Worm (Caenorhabditis elegans) whole organism, L1 larva: Measurements from ENCODE around the gene str-60.

Source experiments
- C04F5.9 ChIP-seq: sonication (generic microtip); optimal IDR thresholded peaks from 2 replicates; lab custom pipeline; 2016; ENCODE audit warnings: missing genetic modification characterization, missing compliant biosample characterization
- Y116A8C.19 ChIP-seq: sonication (generic microtip); optimal IDR thresholded peaks from 2 replicates; lab custom pipeline; 2016; ENCODE audit warnings: missing compliant biosample characterization, missing genetic modification characterization, borderline replicate concordance
- alr-1 ChIP-seq: fragments of 200-800 bp; sonication (Bioruptor generic); optimal IDR thresholded peaks from 2 replicates; lab custom pipeline; 2018; ENCODE audit warnings: borderline replicate concordance, mild to moderate bottlenecking, missing genetic modification characterization, missing compliant biosample characterization
- aly-2 ChIP-seq: fragments of 150-350 bp; optimal IDR thresholded peaks from 2 replicates; lab custom pipeline; 2014; ENCODE audit warnings: missing biosample characterization, missing genetic modification characterization
- ama-1 ChIP-seq: fragments of 150-350 bp; optimal IDR thresholded peaks from 2 replicates; lab custom pipeline; 2014
- ceh-8 ChIP-seq: fragments of 200-800 bp; sonication (Bioruptor generic); optimal IDR thresholded peaks from 2 replicates; lab custom pipeline; 2018; ENCODE audit warnings: mild to moderate bottlenecking, missing genetic modification characterization, moderate library complexity, missing compliant biosample characterization
- ceh-90 ChIP-seq: sonication (generic microtip); optimal IDR thresholded peaks from 2 replicates; lab custom pipeline; 2016; ENCODE audit warnings: missing genetic modification characterization, missing compliant biosample characterization
- dpl-1 ChIP-seq, 3 experiments: fragments of 150-350 bp in 2 of 3; sonication (generic microtip) in 1 of 3; optimal IDR thresholded peaks; 2 replicates each; lab custom pipeline; 2014 to 2017; ENCODE audit warnings: missing biosample characterization in 3 of 3, missing genetic modification characterization in 3 of 3, missing genetic modification reagents in 3 of 3
- efl-3 ChIP-seq: fragments of 200-800 bp; sonication (Bioruptor generic); optimal IDR thresholded peaks from 2 replicates; lab custom pipeline; 2018; ENCODE audit warnings: mild to moderate bottlenecking, missing genetic modification characterization, missing compliant biosample characterization
- egl-27 ChIP-seq, 2 experiments: fragments of 150-350 bp in 1 of 2; sonication (generic microtip); optimal IDR thresholded peaks; 3 replicates each; lab custom pipeline; 2017 to 2018; ENCODE audit warnings: missing biosample characterization in 2 of 2, missing genetic modification characterization in 2 of 2, missing genetic modification reagents in 2 of 2
- elt-2 ChIP-seq: sonication (generic microtip); optimal IDR thresholded peaks from 2 replicates; lab custom pipeline; 2016; ENCODE audit warnings: missing genetic modification characterization, mild to moderate bottlenecking, inconsistent platforms, missing compliant biosample characterization, missing genetic modification reagents
- elt-3 ChIP-seq, 6 experiments: fragments of 150-350 bp in 1 of 6; sonication (generic microtip); optimal IDR thresholded peaks; 2 replicates each; lab custom pipeline; 2017 to 2018; ENCODE audit warnings: missing biosample characterization in 6 of 6, missing genetic modification characterization in 6 of 6, inconsistent platforms in 1 of 6
- fkh-10 ChIP-seq: sonication (generic microtip); optimal IDR thresholded peaks from 2 replicates; lab custom pipeline; 2017; ENCODE audit warnings: missing biosample characterization, missing genetic modification reagents, missing genetic modification characterization
- fkh-8 ChIP-seq: sonication (generic microtip); optimal IDR thresholded peaks from 2 replicates; lab custom pipeline; 2016; ENCODE audit warnings: mild to moderate bottlenecking, missing genetic modification characterization, missing compliant biosample characterization
- hlh-17 ChIP-seq: fragments of 200-800 bp; sonication (Bioruptor generic); optimal IDR thresholded peaks from 2 replicates; lab custom pipeline; 2018; ENCODE audit warnings: missing genetic modification characterization, mild to moderate bottlenecking, missing compliant biosample characterization, moderate library complexity, borderline replicate concordance
- lin-39 ChIP-seq: fragments of 150-350 bp; optimal IDR thresholded peaks from 2 replicates; lab custom pipeline; 2014; ENCODE audit warnings: missing biosample characterization, missing genetic modification reagents, missing genetic modification characterization
- lir-3 ChIP-seq: sonication (generic microtip); optimal IDR thresholded peaks from 2 replicates; lab custom pipeline; 2016; ENCODE audit warnings: mild to moderate bottlenecking, missing genetic modification characterization, moderate library complexity, missing compliant biosample characterization; ENCODE audit not compliant: poor library complexity
- lsy-2 ChIP-seq, 2 experiments: fragments of 150-350 bp; optimal IDR thresholded peaks; 2 replicates each; lab custom pipeline; 2014; ENCODE audit warnings: missing biosample characterization in 2 of 2, missing genetic modification characterization in 2 of 2
- mab-9 ChIP-seq: fragments of 200-800 bp; sonication (Bioruptor generic); IDR thresholded peaks from 2 replicates; pipeline ENCODE4 v1.3.6; 2022; ENCODE audit warnings: missing genetic modification reagents, missing genetic modification characterization, missing compliant biosample characterization
- nhr-11 ChIP-seq: fragments of 150-350 bp; optimal IDR thresholded peaks from 2 replicates; lab custom pipeline; 2014; ENCODE audit warnings: missing biosample characterization, missing genetic modification characterization
- nhr-12 ChIP-seq: sonication (generic microtip); optimal IDR thresholded peaks from 2 replicates; lab custom pipeline; 2017; ENCODE audit warnings: missing biosample characterization, missing genetic modification characterization
- nhr-47 ChIP-seq: sonication (generic microtip); optimal IDR thresholded peaks from 2 replicates; lab custom pipeline; 2016; ENCODE audit warnings: mild to moderate bottlenecking, missing genetic modification characterization, moderate library complexity, missing compliant biosample characterization
- pag-3 ChIP-seq: sonication (generic microtip); optimal IDR thresholded peaks from 2 replicates; lab custom pipeline; 2017; ENCODE audit warnings: missing genetic modification characterization, mild to moderate bottlenecking, missing compliant biosample characterization, antibody characterized with exemption, borderline replicate concordance; ENCODE audit not compliant: insufficient read depth
- snu-23 ChIP-seq: sonication (generic microtip); optimal IDR thresholded peaks from 2 replicates; lab custom pipeline; 2016; ENCODE audit warnings: missing genetic modification characterization, missing compliant biosample characterization
- sptf-1 ChIP-seq: fragments of 150-350 bp; optimal IDR thresholded peaks from 2 replicates; lab custom pipeline; 2014; ENCODE audit warnings: missing biosample characterization, missing genetic modification characterization
- sup-37 ChIP-seq: fragments of 200-800 bp; sonication (Bioruptor generic); optimal IDR thresholded peaks from 2 replicates; lab custom pipeline; 2018; ENCODE audit warnings: mild to moderate bottlenecking, missing genetic modification characterization, missing compliant biosample characterization
- unc-130 ChIP-seq: fragments of 150-350 bp; optimal IDR thresholded peaks from 2 replicates; lab custom pipeline; 2017; ENCODE audit warnings: missing biosample characterization, missing genetic modification characterization, inconsistent platforms
- unc-30 ChIP-seq: sonication (generic microtip); optimal IDR thresholded peaks from 2 replicates; lab custom pipeline; 2017; ENCODE audit warnings: missing biosample characterization, missing genetic modification characterization
- vab-15 ChIP-seq: sonication (generic microtip); optimal IDR thresholded peaks from 2 replicates; lab custom pipeline; 2017; ENCODE audit warnings: missing genotype, mild to moderate bottlenecking, missing genetic modification characterization, missing compliant biosample characterization
- zip-4 ChIP-seq: fragments of 200-800 bp; sonication (Bioruptor generic); optimal IDR thresholded peaks from 2 replicates; lab custom pipeline; 2018; ENCODE audit warnings: mild to moderate bottlenecking, missing genetic modification characterization, moderate library complexity, missing compliant biosample characterization
- ztf-11 ChIP-seq, 2 experiments: sonication (generic microtip); optimal IDR thresholded peaks; 2 replicates each; lab custom pipeline; 2016 to 2017; ENCODE audit warnings: missing genetic modification characterization in 2 of 2, missing biosample characterization in 1 of 2, missing compliant biosample characterization in 1 of 2

str-60 gene

ce11 chrV:15905530-15905929 is 7.7 kb downstream of the str-60 start, which contains the start of the genes F35E8.1 and F35E8.2:
F35E8.1 (minus strand) TSS chrV:15905630.
F35E8.2 (plus strand) TSS chrV:15905661.
- peak; percentile 4 for TF ChIP-seq elt-2 (tag; lab: Kevin White, UChicago)

ce11 chrV:15911848-15912247 is 14.1 kb downstream of the str-60 start, which contains the start of gene F35E8.6:
F35E8.6 (plus strand) TSS chrV:15912148.
- TF ChIP-seq alr-1 = no peak

ce11 chrV:15912677-15913076 is 14.9 kb downstream of the str-60 start:
- TF ChIP-seq nhr-47 (tag; lab: Kevin White, UChicago) (no peak), elt-3 (tag; optimal IDR thresholded peaks at IDR 0.05; lab: Kevin White, UChicago) (no peak), dpl-1 (GFP tag; optimal IDR thresholded peaks at IDR 0.05; lab: Kevin White, UChicago) (no peak), fkh-8 (tag; lab: Kevin White, UChicago) (no peak), sptf-1 (tag; lab: Kevin White, UChicago) (no peak), ceh-8 (GFP tag; lab: Kevin White, UChicago) (no peak)

ce11 chrV:15913714-15914113 is 15.9 kb downstream of the str-60 start, which contains the start of gene F35E8.7:
F35E8.7 (plus strand) TSS chrV:15914014.
- no peak for TF ChIP-seq fkh-8 (tag; lab: Kevin White, UChicago)
- no peak for TF ChIP-seq vab-15 (tag; lab: Kevin White, UChicago)
- TF ChIP-seq lir-3 (tag; lab: Kevin White, UChicago) = no peak
- no peak for TF ChIP-seq ceh-8 (GFP tag; lab: Kevin White, UChicago)
- no peak for TF ChIP-seq snu-23 (GFP tag; lab: Kevin White, UChicago)
- no peak for TF ChIP-seq pag-3 (tag; lab: Kevin White, UChicago)
- no peak for TF ChIP-seq egl-27 (tag; optimal IDR thresholded peaks at IDR 0.05; lab: Kevin White, UChicago)
- TF ChIP-seq zip-4 (GFP tag; lab: Kevin White, UChicago) = no peak
- TF ChIP-seq Y116A8C.19 (tag; lab: Kevin White, UChicago) = no peak
- no peak for TF ChIP-seq hlh-17 (GFP tag; lab: Kevin White, UChicago)
- no peak for TF ChIP-seq sptf-1 (tag; lab: Kevin White, UChicago)
- TF ChIP-seq C04F5.9 (tag; lab: Kevin White, UChicago) = no peak
- TF ChIP-seq nhr-11 (tag; lab: Kevin White, UChicago) = no peak
- no peak for TF ChIP-seq ama-1 (lab: Kevin White, UChicago)
- TF ChIP-seq lsy-2 (tag; optimal IDR thresholded peaks at IDR 0.05; lab: Kevin White, UChicago) = no peak
- no peak for TF ChIP-seq nhr-12 (tag; lab: Kevin White, UChicago)
- no peak for TF ChIP-seq fkh-10
- TF ChIP-seq, all 84 proteins: peak for 0

- no peak for TF ChIP-seq mab-9 (GFP tag; lab: Robert Waterston, UW)
- TF ChIP-seq unc-130 = no peak
These were observed 17.0 kb downstream of the str-60 start for ce11 chrV:15914774-15915173.

- TF ChIP-seq lin-39 (tag; lab: Kevin White, UChicago) = no peak
- TF ChIP-seq ztf-11 (tag; optimal IDR thresholded peaks at IDR 0.05; lab: Kevin White, UChicago) = no peak
- TF ChIP-seq unc-30 (tag; lab: Kevin White, UChicago) = no peak
- TF ChIP-seq nhr-12 (tag; lab: Kevin White, UChicago) = no peak
- TF ChIP-seq aly-2 (tag; lab: Kevin White, UChicago) = no peak
- TF ChIP-seq ceh-90 = no peak
- no peak for TF ChIP-seq efl-3 (GFP tag; lab: Kevin White, UChicago)
- TF ChIP-seq sup-37 (GFP tag; lab: Kevin White, UChicago) = no peak
- TF ChIP-seq, all 84 proteins: peak for 0
These were observed 17.5 kb downstream of the str-60 start for ce11 chrV:15915307-15915706.
